Fruit fly (Drosophila melanogaster): ENCODE results near the gene CG13386.

dm6 chr2L:8424090-8424470, 25.3 kb downstream of the CG13386 start:
- TF ChIP-seq CG7101 (tag; optimal IDR thresholded peaks at IDR 0.05): no peak
- no peak for TF ChIP-seq Mnt (GFP tag; optimal IDR thresholded peaks at IDR 0.05)
- TF ChIP-seq cic (GFP tag; optimal IDR thresholded peaks at IDR 0.05): no peak
- TF ChIP-seq CG14711 (tag; optimal IDR thresholded peaks at IDR 0.05): no peak
